Worm (Caenorhabditis elegans) whole organism, L4/young adult: ENCODE data around the gene D1054.19.
A peak's percentile ranks its signal among the peaks of the same experiment; 100 is the strongest.

ENCODE experiments used
- W03F9.2 ChIP-seq: fragments of 150-350 bp; optimal IDR thresholded peaks from 2 replicates; lab custom pipeline; 2014; ENCODE audit warnings: missing biosample characterization, missing genetic modification characterization
- dao-5 ChIP-seq: sonication (generic microtip); optimal IDR thresholded peaks from 2 replicates; lab custom pipeline; 2016; ENCODE audit warnings: missing genotype, missing genetic modification characterization, moderate library complexity, missing compliant biosample characterization
- him-1 ChIP-seq: sonication (generic microtip); optimal IDR thresholded peaks from 2 replicates; lab custom pipeline; 2016; ENCODE audit warnings: missing genotype, missing genetic modification reagents, missing genetic modification characterization, missing compliant biosample characterization

DNA sequence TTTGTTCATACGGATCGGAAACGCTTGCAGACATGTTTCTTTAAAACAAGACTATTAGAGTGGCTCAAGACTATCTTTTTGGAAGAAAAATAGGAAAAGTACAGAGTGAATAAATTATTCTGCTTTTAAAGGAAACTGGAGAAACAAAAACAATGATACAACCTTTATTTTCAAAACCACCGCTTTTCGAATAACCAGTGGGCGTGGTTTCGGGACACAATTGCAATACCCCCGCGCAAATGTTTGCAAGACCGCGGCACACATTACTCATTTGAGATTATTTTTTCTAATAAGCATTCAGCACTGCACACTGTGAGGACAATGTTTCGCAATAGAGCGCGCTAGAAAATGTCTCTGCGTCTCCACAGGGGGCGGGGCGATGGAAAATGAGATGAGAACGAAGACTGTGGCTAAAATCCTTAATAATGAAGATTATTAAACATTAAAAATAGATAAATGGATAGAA is 12.3 kb downstream of the D1054.19 start, which contains the start of gene plrg-1:
- peak; percentile 33 for TF ChIP-seq him-1 (tag; lab: Kevin White, UChicago)
- peak; percentile 92 for TF ChIP-seq W03F9.2 (tag; lab: Kevin White, UChicago)
- TF ChIP-seq dao-5, result peak; percentile 29
